Worm (Caenorhabditis elegans) whole organism, L4 larva: ENCODE measurements around the gene C03B1.4.
A peak's percentile ranks its signal among the peaks of the same experiment; 100 is the strongest.

ENCODE experiments used
- F10B5.3 ChIP-seq: sonication (generic microtip); optimal IDR thresholded peaks from 2 replicates; lab custom pipeline; 2016; ENCODE audit warnings: mild to moderate bottlenecking, missing genetic modification characterization, missing compliant biosample characterization
- F37D6.2 ChIP-seq: sonication (generic microtip); optimal IDR thresholded peaks from 2 replicates; lab custom pipeline; 2016; ENCODE audit warnings: mild to moderate bottlenecking, missing genetic modification characterization, missing compliant biosample characterization
- T20F7.1 ChIP-seq: fragments of 200-800 bp; sonication (Bioruptor generic); optimal IDR thresholded peaks from 2 replicates; lab custom pipeline; 2018; ENCODE audit warnings: mild to moderate bottlenecking, missing genetic modification characterization, missing compliant biosample characterization
- Y48G9A.11 ChIP-seq: fragments of 200-800 bp; sonication (Bioruptor generic); IDR thresholded peaks from 2 replicates; pipeline ENCODE4 v1.3.6; 2022; ENCODE audit warnings: missing genetic modification reagents, missing genetic modification characterization, missing compliant biosample characterization
- ZK337.2 ChIP-seq: fragments of 200-800 bp; sonication (Bioruptor generic); IDR thresholded peaks from 2 replicates; pipeline ENCODE4 v1.3.6; 2022; ENCODE audit warnings: missing genetic modification reagents, missing genetic modification characterization, missing compliant biosample characterization
- aha-1 ChIP-seq: fragments of 150-350 bp; peaks from one replicate; lab custom pipeline; 2014; ENCODE audit warnings: missing biosample characterization, missing genetic modification characterization
- ceh-20 ChIP-seq: fragments of 200-800 bp; sonication (Bioruptor generic); IDR thresholded peaks from 2 replicates; pipeline ENCODE4 v1.3.6; 2022; ENCODE audit warnings: missing genetic modification reagents, missing genetic modification characterization, missing compliant biosample characterization
- ceh-62 ChIP-seq: sonication (generic microtip); optimal IDR thresholded peaks from 2 replicates; lab custom pipeline; 2017; ENCODE audit warnings: missing biosample characterization, missing genetic modification characterization
- ctbp-1 ChIP-seq: fragments of 200-800 bp; sonication (Bioruptor generic); IDR thresholded peaks from 2 replicates; pipeline ENCODE4 v1.3.6; 2022; ENCODE audit warnings: missing genetic modification reagents, missing genetic modification characterization, missing compliant biosample characterization
- dmd-6 ChIP-seq: fragments of 200-800 bp; sonication (Bioruptor generic); IDR thresholded peaks from 2 replicates; pipeline ENCODE4 v1.3.6; 2022; ENCODE audit warnings: missing genetic modification reagents, missing genetic modification characterization, missing compliant biosample characterization
- dpl-1 ChIP-seq: fragments of 150-350 bp; optimal IDR thresholded peaks from 2 replicates; lab custom pipeline; 2014; ENCODE audit warnings: missing biosample characterization, missing genetic modification reagents, missing genetic modification characterization
- dve-1 ChIP-seq: sonication (generic microtip); optimal IDR thresholded peaks from 2 replicates; lab custom pipeline; 2017; ENCODE audit warnings: antibody characterized with exemption, mild to moderate bottlenecking, missing genetic modification characterization, missing compliant biosample characterization; ENCODE audit not compliant: insufficient read depth
- egl-27 ChIP-seq: sonication (generic microtip); optimal IDR thresholded peaks from 3 replicates; lab custom pipeline; 2017; ENCODE audit warnings: missing biosample characterization, missing genetic modification reagents, missing genetic modification characterization
- hlh-30 ChIP-seq: sonication (generic microtip); optimal IDR thresholded peaks from 2 replicates; lab custom pipeline; 2017; ENCODE audit warnings: antibody characterized with exemption, mild to moderate bottlenecking, missing genetic modification characterization, missing compliant biosample characterization; ENCODE audit not compliant: insufficient read depth
- hmg-1.1 ChIP-seq: fragments of 200-800 bp; sonication (Bioruptor generic); IDR thresholded peaks from 2 replicates; pipeline ENCODE4 v1.3.6; 2022; ENCODE audit warnings: missing genetic modification reagents, missing genetic modification characterization, missing compliant biosample characterization
- lin-13 ChIP-seq: fragments of 150-350 bp; optimal IDR thresholded peaks from 2 replicates; lab custom pipeline; 2014; ENCODE audit warnings: missing biosample characterization, missing genetic modification reagents, missing genetic modification characterization
- lin-38 ChIP-seq: fragments of 200-800 bp; sonication (Bioruptor generic); IDR thresholded peaks from 2 replicates; pipeline ENCODE4 v1.3.6; 2022; ENCODE audit warnings: missing genetic modification reagents, missing genetic modification characterization, missing compliant biosample characterization
- lir-3 ChIP-seq: sonication (generic microtip); optimal IDR thresholded peaks from 2 replicates; lab custom pipeline; 2016; ENCODE audit warnings: mild to moderate bottlenecking, missing genetic modification characterization, missing compliant biosample characterization
- madf-5 ChIP-seq, 2 experiments: fragments of 200-800 bp; sonication (Bioruptor generic); IDR thresholded peaks; 2 replicates each; pipeline ENCODE4 v1.3.6; 2022; ENCODE audit warnings: missing compliant biosample characterization in 2 of 2, missing genetic modification characterization in 2 of 2
- mdl-1 ChIP-seq, 2 experiments: fragments of 150-350 bp in 1 of 2; sonication (generic microtip) in 1 of 2; optimal IDR thresholded peaks; 2 replicates each; lab custom pipeline; 2014 to 2017; ENCODE audit warnings: missing biosample characterization in 2 of 2, missing genetic modification characterization in 2 of 2
- mep-1 ChIP-seq: fragments of 150-350 bp; sonication (generic microtip); optimal IDR thresholded peaks from 3 replicates; lab custom pipeline; 2014; ENCODE audit warnings: missing biosample characterization, missing genetic modification characterization
- mes-2 ChIP-seq: sonication (generic microtip); optimal IDR thresholded peaks from 2 replicates; lab custom pipeline; 2016; ENCODE audit warnings: missing genotype, mild to moderate bottlenecking, missing genetic modification characterization, missing compliant biosample characterization; ENCODE audit not compliant: poor library complexity, severe bottlenecking
- mxl-2 ChIP-seq: fragments of 200-800 bp; sonication (Bioruptor generic); conservative IDR thresholded peaks from 2 replicates; pipeline ENCODE4 v1.3.6; 2022; ENCODE audit warnings: missing genetic modification reagents, missing genetic modification characterization, missing compliant biosample characterization
- nhr-25 ChIP-seq: sonication (generic microtip); optimal IDR thresholded peaks from 2 replicates; lab custom pipeline; 2017; ENCODE audit warnings: missing genetic modification characterization, mild to moderate bottlenecking, missing compliant biosample characterization, antibody characterized with exemption, moderate library complexity, borderline replicate concordance; ENCODE audit not compliant: insufficient read depth
- nhr-28 ChIP-seq: fragments of 150-350 bp; optimal IDR thresholded peaks from 2 replicates; lab custom pipeline; 2014; ENCODE audit warnings: missing biosample characterization, missing genetic modification characterization
- nhr-48 ChIP-seq: sonication (generic microtip); optimal IDR thresholded peaks from 2 replicates; lab custom pipeline; 2016; ENCODE audit warnings: mild to moderate bottlenecking, missing genetic modification characterization, missing compliant biosample characterization
- nhr-77 ChIP-seq: fragments of 150-350 bp; optimal IDR thresholded peaks from 2 replicates; lab custom pipeline; 2014; ENCODE audit warnings: missing biosample characterization, missing genetic modification characterization
- php-3 ChIP-seq: fragments of 200-800 bp; sonication (Bioruptor generic); IDR thresholded peaks from 2 replicates; pipeline ENCODE4 v1.3.6; 2022; ENCODE audit warnings: missing genetic modification reagents, missing genetic modification characterization, missing compliant biosample characterization
- pqm-1 ChIP-seq: sonication (generic microtip); optimal IDR thresholded peaks from 2 replicates; lab custom pipeline; 2017; ENCODE audit warnings: missing biosample characterization, missing genetic modification characterization
- rbr-2 ChIP-seq: sonication (generic microtip); optimal IDR thresholded peaks from 2 replicates; lab custom pipeline; 2016; ENCODE audit warnings: missing genotype, missing genetic modification characterization, missing compliant biosample characterization
- sdz-12 ChIP-seq: fragments of 200-800 bp; sonication (Bioruptor generic); optimal IDR thresholded peaks from 2 replicates; lab custom pipeline; 2018; ENCODE audit warnings: mild to moderate bottlenecking, missing genetic modification characterization, missing compliant biosample characterization
- tag-97 ChIP-seq: fragments of 200-800 bp; sonication (Bioruptor generic); IDR thresholded peaks from 2 replicates; pipeline ENCODE4 v1.3.6; 2022; ENCODE audit warnings: missing genetic modification characterization, missing compliant biosample characterization
- unc-39 ChIP-seq: sonication (generic microtip); optimal IDR thresholded peaks from 2 replicates; lab custom pipeline; 2017; ENCODE audit warnings: missing biosample characterization, missing genetic modification characterization
- unc-62 ChIP-seq, 3 experiments: fragments of 150-350 bp in 1 of 3; sonication (generic microtip); optimal IDR thresholded peaks in 2 of 3; peaks in 1 of 3; 1 replicate in 1 of 3; 2 replicates in 2 of 3; lab custom pipeline; 2014 to 2017; ENCODE audit warnings: missing biosample characterization in 3 of 3, missing genetic modification characterization in 3 of 3, missing genetic modification reagents in 3 of 3, missing genotype in 1 of 3
- vab-7 ChIP-seq: fragments of 200-800 bp; sonication (Bioruptor generic); IDR thresholded peaks from 2 replicates; pipeline ENCODE4 v1.3.6; 2022; ENCODE audit warnings: missing genetic modification reagents, missing genetic modification characterization, missing compliant biosample characterization
- zip-11 ChIP-seq: fragments of 200-800 bp; sonication (Bioruptor generic); IDR thresholded peaks from 2 replicates; pipeline ENCODE4 v1.3.6; 2022; ENCODE audit warnings: missing genetic modification characterization, missing compliant biosample characterization

The C03B1.4 gene

DNA sequence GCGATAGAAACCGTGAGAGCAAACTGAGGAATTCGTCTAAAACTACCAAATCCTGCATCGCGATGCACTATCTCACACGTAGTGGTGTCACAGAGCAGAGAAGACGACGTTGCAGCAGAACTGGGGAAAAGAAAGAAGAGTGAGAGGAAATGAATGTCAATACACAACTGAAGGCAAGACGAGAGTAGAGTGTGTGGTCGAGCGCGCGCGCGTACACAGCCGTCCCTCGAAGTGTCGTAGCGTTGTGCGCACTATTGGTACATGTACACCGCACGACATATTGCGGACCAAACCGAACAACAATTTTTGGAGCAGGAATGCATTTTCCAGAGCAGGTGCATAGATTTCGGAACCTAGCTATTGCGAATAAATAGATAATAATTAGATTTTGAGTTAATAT is 14.1 kb downstream of the C03B1.4 start (continued):
- peak; percentile 32 for TF ChIP-seq lin-13 (GFP tag; lab: Kevin White, UChicago)
- no peak for TF ChIP-seq F10B5.3
- no peak for TF ChIP-seq tag-97
- TF ChIP-seq mdl-1 (tag; optimal IDR thresholded peaks at IDR 0.05; lab: Kevin White, UChicago): peak in 1 of 2 experiments; percentile 39
- TF ChIP-seq egl-27 (tag; lab: Kevin White, UChicago): no peak
- TF ChIP-seq Y48G9A.11: no peak
- no peak for TF ChIP-seq ceh-62 (tag; lab: Kevin White, UChicago)
- no peak for TF ChIP-seq lir-3
- TF ChIP-seq mep-1 (tag; lab: Kevin White, UChicago): peak; percentile 74
- no peak for TF ChIP-seq sdz-12
- TF ChIP-seq ZK337.2: no peak
- no peak for TF ChIP-seq zip-11 (GFP tag; lab: Robert Waterston, UW)
- peak; percentile 37 for TF ChIP-seq dmd-6 (GFP tag; lab: Robert Waterston, UW)
- peak; percentile 79 for TF ChIP-seq nhr-28 (tag; lab: Kevin White, UChicago)
- TF ChIP-seq dve-1 (tag; lab: Kevin White, UChicago): peak; percentile 22
- TF ChIP-seq hlh-30: peak; percentile 70
- TF ChIP-seq rbr-2 (tag; lab: Kevin White, UChicago): peak; percentile 88
- TF ChIP-seq hmg-1.1 (GFP tag; lab: Robert Waterston, UW): peak; percentile 87
- TF ChIP-seq nhr-77 (tag; lab: Kevin White, UChicago): peak; percentile 8
- no peak for TF ChIP-seq lin-38 (GFP tag; lab: Robert Waterston, UW)
- peak; percentile 95 for TF ChIP-seq aha-1 (tag; lab: Kevin White, UChicago)
- TF ChIP-seq ctbp-1 (GFP tag; lab: Robert Waterston, UW): peak; percentile 51; the same call in 1 of the 2 replicates
- no peak for TF ChIP-seq dpl-1 (GFP tag; lab: Kevin White, UChicago)
- no peak for TF ChIP-seq madf-5 (GFP tag; IDR thresholded peaks at IDR 0.05; lab: Robert Waterston, UW)
- TF ChIP-seq unc-39 (tag; lab: Kevin White, UChicago): no peak
- no peak for TF ChIP-seq nhr-48
- TF ChIP-seq F37D6.2 (tag; lab: Kevin White, UChicago): peak; percentile 48
- peak in 1 of 2 experiments; percentile 82 for TF ChIP-seq unc-62 (GFP tag; optimal IDR thresholded peaks at IDR 0.05 in 1 of 2; lab: Kevin White, UChicago)
- TF ChIP-seq unc-62 (tag; optimal IDR thresholded peaks at IDR 0.05; lab: Kevin White, UChicago): no peak
- TF ChIP-seq ceh-20: peak; percentile 73
- TF ChIP-seq mes-2 (tag; lab: Kevin White, UChicago): peak; percentile 78
- 0 out of 2 replicates have a peak, but pooled peaks have one; percentile 36 for TF ChIP-seq vab-7
- no peak for TF ChIP-seq T20F7.1 (GFP tag; lab: Kevin White, UChicago)
- no peak for TF ChIP-seq pqm-1 (tag; lab: Kevin White, UChicago)

DNA sequence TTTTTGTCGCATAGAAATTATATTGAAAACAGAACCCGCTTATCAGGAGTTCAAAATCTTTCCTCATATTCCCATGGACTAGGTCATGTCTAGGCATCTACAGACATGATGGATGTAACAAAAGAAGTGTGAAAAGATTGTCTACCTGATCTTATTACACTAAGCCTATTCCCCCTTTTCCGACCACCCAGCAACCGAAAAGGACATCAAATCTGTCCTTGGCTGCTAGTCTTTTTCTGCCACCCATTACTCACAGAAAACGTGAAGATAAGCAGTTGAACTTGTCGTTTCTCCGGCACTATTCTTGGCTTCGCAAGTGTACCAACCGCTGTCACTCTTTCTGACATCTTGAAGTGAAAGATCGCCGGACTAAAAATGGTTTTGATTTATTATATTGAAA is 18.6 kb downstream of the C03B1.4 start:
- TF ChIP-seq php-3 (GFP tag; lab: Robert Waterston, UW): no peak
- peak in 1 of 2 experiments; percentile 74 for TF ChIP-seq unc-62 (GFP tag; optimal IDR thresholded peaks at IDR 0.05 in 1 of 2; lab: Kevin White, UChicago)
- no peak for TF ChIP-seq unc-62 (tag; optimal IDR thresholded peaks at IDR 0.05; lab: Kevin White, UChicago)
- TF ChIP-seq aha-1 (tag; lab: Kevin White, UChicago): no peak

DNA sequence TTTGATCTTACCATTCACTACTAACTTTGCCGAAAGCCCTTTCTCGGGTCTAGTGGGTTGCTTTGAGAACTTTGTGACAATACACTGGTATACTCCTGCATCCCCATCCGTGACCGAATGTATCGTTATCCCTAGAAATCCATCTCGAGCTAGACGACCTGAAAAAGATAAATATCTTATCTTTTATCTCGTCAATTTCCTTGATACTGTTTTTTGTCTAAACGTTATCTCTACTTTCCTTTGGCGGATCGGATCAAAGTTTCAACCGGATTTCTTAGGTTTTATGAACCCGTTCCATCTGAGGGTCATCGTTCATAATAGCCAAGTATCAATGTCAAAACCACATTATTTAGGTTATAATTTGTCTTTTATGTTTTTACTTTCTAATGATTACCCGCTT is 20.2 kb downstream of the C03B1.4 start:
- no peak for TF ChIP-seq nhr-25 (tag; lab: Kevin White, UChicago)
- TF ChIP-seq aha-1 (tag; lab: Kevin White, UChicago): peak; percentile 12

DNA sequence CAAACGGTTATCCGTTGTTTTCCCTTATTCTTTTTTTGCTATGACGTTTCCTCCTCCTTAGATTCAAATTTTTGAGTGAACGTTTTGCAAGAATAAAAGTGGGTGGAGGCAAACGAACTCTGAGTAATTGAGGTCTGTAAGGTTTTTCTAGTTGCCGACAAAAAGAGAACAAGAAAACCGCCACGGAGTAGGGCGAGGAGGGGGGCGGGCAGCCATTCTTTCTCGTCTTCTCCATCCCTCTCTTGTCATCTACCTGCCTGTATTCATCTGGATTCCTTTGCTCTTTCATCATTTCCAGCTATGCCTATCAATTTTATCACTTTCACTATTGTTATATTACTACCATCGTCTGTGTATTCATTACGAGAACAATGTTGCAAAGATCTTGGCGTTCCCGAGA is 20.9 kb downstream of the C03B1.4 start, which contains the start of gene igdb-3:
Gene igdb-3, plus strand, starts transcription at position 301 of the 400 bp plus-strand sequence.
- peak in 1 of 2 experiments; percentile 18 for TF ChIP-seq unc-62 (GFP tag; optimal IDR thresholded peaks at IDR 0.05 in 1 of 2; lab: Kevin White, UChicago)
- TF ChIP-seq unc-62 (tag; optimal IDR thresholded peaks at IDR 0.05; lab: Kevin White, UChicago): no peak
- no peak for TF ChIP-seq mxl-2 (GFP tag; lab: Robert Waterston, UW)
- peak; percentile 70 for TF ChIP-seq aha-1 (tag; lab: Kevin White, UChicago)
